Worm (Caenorhabditis elegans): Measurements from ENCODE around the gene pqn-71.

- no peak for TF ChIP-seq ama-1 (optimal IDR thresholded peaks at IDR 0.05)
- no peak for TF ChIP-seq lin-1 (GFP tag; IDR thresholded peaks at IDR 0.05)
- no peak for TF ChIP-seq pqm-1 (tag; optimal IDR thresholded peaks at IDR 0.05)
Measured at ce11 chrV:15466719-15467118, 1.2 kb downstream of the pqn-71 start.
